Worm (Caenorhabditis elegans): Measurements from ENCODE around the gene rad-50.

ce11 chrV:12258922-12259321 lies 13.5 kb downstream of the rad-50 start, which contains the start of gene ugt-56:
- TF ChIP-seq nhr-237 (tag; optimal IDR thresholded peaks at IDR 0.05) (no peak), sptf-1 (tag; optimal IDR thresholded peaks at IDR 0.05) (no peak), blmp-1 (tag; optimal IDR thresholded peaks at IDR 0.05) (no peak), ztf-11 (tag; optimal IDR thresholded peaks at IDR 0.05) (no peak), mep-1 (tag; optimal IDR thresholded peaks at IDR 0.05) (no peak), unc-62 (GFP tag; optimal IDR thresholded peaks at IDR 0.05) (no peak), elt-3 (tag; optimal IDR thresholded peaks at IDR 0.05) (no peak), lin-13 (tag; optimal IDR thresholded peaks at IDR 0.05) (no peak), nhr-76 (tag; optimal IDR thresholded peaks at IDR 0.05) (no peak), flh-1 (GFP tag; optimal IDR thresholded peaks at IDR 0.05) (no peak), nhr-12 (tag; optimal IDR thresholded peaks at IDR 0.05) (no peak), nhr-2 (tag; optimal IDR thresholded peaks at IDR 0.05) (no peak), lsy-2 (tag; optimal IDR thresholded peaks at IDR 0.05) (no peak), ces-1 (GFP tag; optimal IDR thresholded peaks at IDR 0.05) (no peak)
